In the genomic region with DNA sequence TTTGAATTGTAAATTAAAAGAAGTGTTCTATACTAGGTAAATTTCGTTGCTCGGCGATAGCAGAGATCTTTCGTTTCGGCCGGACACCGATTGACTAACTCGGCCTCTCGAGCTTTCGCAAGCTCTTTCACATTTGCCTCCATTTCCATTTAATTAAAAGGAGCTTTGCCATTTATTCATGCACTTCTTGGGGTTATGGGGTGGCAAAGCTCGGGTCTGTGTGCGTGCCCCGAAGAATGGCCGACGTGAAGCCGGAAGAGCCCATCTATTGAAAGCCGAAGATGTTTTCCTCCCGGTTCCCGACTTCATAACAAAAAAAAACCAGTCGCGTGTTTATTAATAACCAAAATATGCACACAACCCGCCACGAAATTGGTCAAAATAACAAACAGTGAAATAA, we compare ENCODE assay signal across 1 fruit fly cellular context.
TF ChIP-seq lines count a peak whose summit lies in the region.

No protein-coding gene starts in this region.

TF ChIP-seq in whole organism, embryonic, 481 proteins besides CTCF, POLR2A, EP300 and RAD21 (continued from another document):
- TF ChIP-seq Hmr (GFP tag; optimal IDR thresholded peaks at IDR 0.05; lab: Kevin White, UChicago) (peak; percentile 20), pzg (GFP tag; optimal IDR thresholded peaks at IDR 0.05; lab: Kevin White, UChicago) (peak; percentile 3), bigmax (GFP tag; optimal IDR thresholded peaks at IDR 0.05; lab: Kevin White, UChicago) (peak; percentile 33), CG7987 (GFP tag; optimal IDR thresholded peaks at IDR 0.05; lab: Kevin White, UChicago) (peak; percentile 12), ro (GFP tag; IDR thresholded peaks at IDR 0.05; lab: Robert Waterston, UW) (no peak), salm (tag; optimal IDR thresholded peaks at IDR 0.05; lab: Kevin White, UChicago) (no peak), CG9876 (GFP tag; optimal IDR thresholded peaks at IDR 0.05; lab: Kevin White, UChicago) (no peak), Ets97D (GFP tag; optimal IDR thresholded peaks at IDR 0.05; lab: Kevin White, UChicago) (peak; percentile 16), pan (optimal IDR thresholded peaks at IDR 0.05; lab: Kevin White, UChicago) (no peak), pan (GFP tag; optimal IDR thresholded peaks at IDR 0.05 in 1 of 2, IDR thresholded peaks at IDR 0.05 in 1 of 2) (no peak), dysf (GFP tag; IDR thresholded peaks at IDR 0.05; lab: Robert Waterston, UW) (peak; percentile 26; the same call in 1 of the 3 replicates), CG13894 (tag; optimal IDR thresholded peaks at IDR 0.05; lab: Kevin White, UChicago) (peak; percentile 90), CG13424 (tag; optimal IDR thresholded peaks at IDR 0.05; lab: Kevin White, UChicago) (no peak), chinmo (GFP tag; IDR thresholded peaks at IDR 0.05; lab: Robert Waterston, UW; ENCODE audit: partially characterized antibody) (peak; percentile 89), CG6175 (GFP tag; IDR thresholded peaks at IDR 0.05; lab: Robert Waterston, UW) (no peak)
